Fruit fly (Drosophila melanogaster) whole organism, embryonic: ENCODE results near the gene fliI.

ENCODE experiments used
- CG17568 ChIP-seq: fragments of 200-800 bp; sonication (Bioruptor generic); optimal IDR thresholded peaks from 2 replicates; lab custom pipeline; 2018; ENCODE audit warnings: missing biosample characterization, mild to moderate bottlenecking, missing genetic modification characterization, moderate library complexity
- CG30020 ChIP-seq: fragments of 200-800 bp; optimal IDR thresholded peaks from 2 replicates; lab custom pipeline; 2019; ENCODE audit warnings: missing biosample characterization, mild to moderate bottlenecking, missing genetic modification characterization, moderate library complexity
- Xrp1 ChIP-seq: fragments of 200-800 bp; sonication (Bioruptor generic); IDR thresholded peaks from 2 replicates; pipeline ENCODE4 v1.3.6; 2022; ENCODE audit warnings: missing biosample characterization, missing genetic modification characterization

DNA sequence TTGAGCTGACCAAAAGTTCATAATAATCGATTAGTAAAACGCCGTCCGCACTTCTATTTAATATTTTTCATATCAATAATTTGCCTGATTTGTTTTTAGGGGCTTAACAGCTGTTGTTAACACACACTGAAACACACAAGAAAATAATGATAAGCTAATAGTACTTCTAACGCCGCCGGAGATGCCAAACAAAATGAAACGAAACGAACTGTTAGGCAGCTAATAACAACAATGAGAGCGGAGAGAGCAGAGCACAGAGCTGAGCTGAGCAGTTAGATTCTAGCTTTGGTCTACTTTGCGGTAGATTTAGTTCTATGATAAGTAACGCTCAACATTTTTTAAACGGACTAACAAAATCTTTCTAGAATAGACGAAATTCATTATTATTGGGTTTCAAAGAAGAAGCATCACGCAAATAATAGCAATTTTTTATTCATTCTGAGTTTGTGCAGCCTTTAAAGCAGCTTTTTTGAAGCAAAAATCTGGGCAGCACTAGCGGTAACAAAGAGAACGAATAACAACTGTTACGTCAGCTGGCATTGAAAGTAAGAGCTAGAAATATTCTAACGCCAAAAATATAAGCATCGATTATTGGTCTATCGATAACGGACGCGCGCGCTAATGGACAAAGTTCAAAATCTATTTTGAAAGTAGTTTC, 32.9 kb upstream of the fliI start, which contains the start of gene Abca3:
- TF ChIP-seq CG30020 (tag; lab: Kevin White, UChicago) (peak; percentile 39), CG17568 (GFP tag; lab: Kevin White, UChicago) (peak; percentile 42), Xrp1 (GFP tag; lab: Robert Waterston, UW) (peak; percentile 72)
